Worm (Caenorhabditis elegans) whole organism, L3 larva: Measurements from ENCODE around the gene Y43F8B.12.

ENCODE experiments used
- aly-2 ChIP-seq: fragments of 150-350 bp; optimal IDR thresholded peaks from 2 replicates; lab custom pipeline; 2014; ENCODE audit warnings: missing biosample characterization, missing genetic modification characterization
- elt-2 ChIP-seq: sonication (generic microtip); optimal IDR thresholded peaks from 2 replicates; lab custom pipeline; 2016; ENCODE audit warnings: missing genetic modification reagents, mild to moderate bottlenecking, missing genetic modification characterization, missing compliant biosample characterization
- fos-1 ChIP-seq: fragments of 150-350 bp; optimal IDR thresholded peaks from 2 replicates; lab custom pipeline; 2014; ENCODE audit warnings: missing biosample characterization, missing genetic modification characterization
- nhr-77 ChIP-seq: fragments of 150-350 bp; optimal IDR thresholded peaks from 2 replicates; lab custom pipeline; 2014; ENCODE audit warnings: missing biosample characterization, missing genetic modification characterization
- skn-1 ChIP-seq: fragments of 150-350 bp; optimal IDR thresholded peaks from 2 replicates; lab custom pipeline; 2014; ENCODE audit warnings: missing biosample characterization, missing genetic modification characterization
- unc-39 ChIP-seq: sonication (generic microtip); optimal IDR thresholded peaks from 4 replicates; lab custom pipeline; 2017; ENCODE audit warnings: missing biosample characterization, missing genetic modification characterization

DNA sequence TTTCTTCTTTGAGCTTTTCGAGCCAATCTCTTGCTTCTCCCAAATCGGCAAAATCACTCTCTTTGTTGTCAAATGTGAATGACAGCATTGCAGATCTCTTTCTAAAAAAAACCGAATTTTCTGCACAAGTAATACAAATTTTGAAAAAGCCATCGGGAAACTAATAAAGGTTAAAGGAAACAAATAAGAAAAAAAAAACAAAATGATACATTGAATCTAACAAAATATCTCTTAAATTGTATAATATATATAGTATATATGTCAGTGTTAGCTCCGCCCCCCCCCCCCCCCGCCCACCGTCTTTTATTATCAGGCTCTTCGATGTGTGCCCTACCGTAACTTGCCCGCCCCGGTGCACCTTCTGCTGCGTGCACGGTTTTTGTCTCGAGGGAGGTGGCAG lies 35.2 kb upstream of the Y43F8B.12 start, which contains the start of gene C25F9.11:
- no peak for TF ChIP-seq unc-39 (tag; lab: Kevin White, UChicago)
- TF ChIP-seq fos-1 (tag; lab: Kevin White, UChicago), result no peak
- TF ChIP-seq nhr-77 (tag; lab: Kevin White, UChicago), result no peak
- TF ChIP-seq aly-2 (tag; lab: Kevin White, UChicago), result no peak
- peak; percentile 12 for TF ChIP-seq elt-2 (tag; lab: Kevin White, UChicago)
- no peak for TF ChIP-seq skn-1
